Fruit fly (Drosophila melanogaster) whole organism: Measurements from ENCODE around the gene Arl1.

Experiments used
- Dll ChIP-seq: fragments of >200 bp; optimal IDR thresholded peaks from 2 replicates; lab custom pipeline; 2017
- pan ChIP-seq: fragments of >200 bp; optimal IDR thresholded peaks from 2 replicates; lab custom pipeline; 2017
- psq ChIP-seq: fragments of >200 bp; optimal IDR thresholded peaks from 2 replicates; lab custom pipeline; 2017

DNA sequence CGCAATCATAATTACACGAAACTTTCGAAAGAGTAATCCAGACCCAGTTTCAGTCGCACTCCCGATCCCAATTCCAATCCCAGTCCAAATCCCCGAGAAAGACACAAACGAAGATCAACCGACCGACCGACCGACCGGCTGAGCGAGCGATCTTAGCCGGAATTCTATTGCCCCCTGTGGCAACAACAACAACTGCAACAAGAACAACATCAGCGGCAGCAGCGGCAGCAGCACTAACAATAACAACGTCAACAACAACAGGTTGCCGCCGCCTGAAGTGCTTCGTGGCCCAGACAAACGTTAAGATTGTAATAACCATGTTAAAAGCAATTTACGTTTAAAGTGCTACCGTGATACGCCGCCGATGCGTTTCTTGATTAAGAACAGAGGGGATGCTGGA, 35.8 kb downstream of the Arl1 start:
- TF ChIP-seq psq, result no peak
- TF ChIP-seq Dll (lab: Kevin White, UChicago), result no peak
- no peak for TF ChIP-seq pan (lab: Kevin White, UChicago)
